Worm (Caenorhabditis elegans) whole organism, early embryonic: ENCODE measurements around the gene gcst-1.

Experiments used
- B0310.2 ChIP-seq: sonication (generic microtip); optimal IDR thresholded peaks from 2 replicates; lab custom pipeline; 2016; ENCODE audit warnings: mild to moderate bottlenecking, missing genetic modification characterization, missing compliant biosample characterization
- F13C5.2 ChIP-seq: sonication (generic microtip); optimal IDR thresholded peaks from 2 replicates; lab custom pipeline; 2017; ENCODE audit warnings: mild to moderate bottlenecking, missing genetic modification characterization, inconsistent platforms, missing compliant biosample characterization
- aly-1 ChIP-seq: sonication (generic microtip); optimal IDR thresholded peaks from 2 replicates; lab custom pipeline; 2016; ENCODE audit warnings: missing genetic modification characterization, missing compliant biosample characterization
- ama-1 ChIP-seq: fragments of 150-350 bp; optimal IDR thresholded peaks from 2 replicates; lab custom pipeline; 2014
- ceh-13 ChIP-seq: fragments of 200-800 bp; sonication (Bioruptor generic); optimal IDR thresholded peaks from 2 replicates; lab custom pipeline; 2018; ENCODE audit warnings: mild to moderate bottlenecking, missing genetic modification characterization, missing compliant biosample characterization
- ceh-36 ChIP-seq: sonication (generic microtip); optimal IDR thresholded peaks from 2 replicates; lab custom pipeline; 2016; ENCODE audit warnings: missing genetic modification characterization, inconsistent platforms, missing compliant biosample characterization
- ets-7 ChIP-seq: sonication (generic microtip); optimal IDR thresholded peaks from 2 replicates; lab custom pipeline; 2016; ENCODE audit warnings: missing genotype, missing genetic modification characterization, missing compliant biosample characterization
- flt-1 ChIP-seq: fragments of 200-800 bp; sonication (Bioruptor generic); IDR thresholded peaks from 2 replicates; pipeline ENCODE4 v1.3.6; 2022; ENCODE audit warnings: missing genetic modification characterization, missing compliant biosample characterization
- hmbx-1 ChIP-seq: sonication (generic microtip); optimal IDR thresholded peaks from 2 replicates; lab custom pipeline; 2016; ENCODE audit warnings: mild to moderate bottlenecking, missing genetic modification characterization, missing compliant biosample characterization
- hmg-4 ChIP-seq: fragments of 200-800 bp; sonication (Bioruptor generic); optimal IDR thresholded peaks from 2 replicates; lab custom pipeline; 2018; ENCODE audit warnings: mild to moderate bottlenecking, missing genetic modification characterization, missing compliant biosample characterization
- hnd-1 ChIP-seq: sonication (generic microtip); optimal IDR thresholded peaks from 2 replicates; lab custom pipeline; 2016; ENCODE audit warnings: missing genetic modification characterization, missing compliant biosample characterization
- pes-1 ChIP-seq: fragments of 200-800 bp; sonication (Bioruptor generic); IDR thresholded peaks from 2 replicates; pipeline ENCODE4 v1.3.6; 2022; ENCODE audit warnings: missing genetic modification reagents, missing genetic modification characterization, missing compliant biosample characterization
- scrt-1 ChIP-seq: fragments of 200-800 bp; sonication (Bioruptor generic); IDR thresholded peaks from 2 replicates; pipeline ENCODE4 v1.3.6; 2022; ENCODE audit warnings: missing genetic modification characterization, missing compliant biosample characterization
- sea-1 ChIP-seq: fragments of 200-800 bp; sonication (Bioruptor generic); conservative IDR thresholded peaks from 2 replicates; pipeline ENCODE4 v1.3.6; 2022; ENCODE audit warnings: missing genetic modification characterization, missing compliant biosample characterization
- tbx-11 ChIP-seq: fragments of 200-800 bp; sonication (Bioruptor generic); IDR thresholded peaks from 2 replicates; pipeline ENCODE4 v1.3.6; 2022; ENCODE audit warnings: missing genetic modification characterization, missing compliant biosample characterization
- tbx-37 ChIP-seq: fragments of 200-800 bp; sonication (Bioruptor generic); conservative IDR thresholded peaks from 2 replicates; pipeline ENCODE4 v1.3.6; 2022; ENCODE audit warnings: missing genetic modification reagents, missing genetic modification characterization, missing compliant biosample characterization
- tra-4 ChIP-seq: sonication (generic microtip); optimal IDR thresholded peaks from 2 replicates; lab custom pipeline; 2017; ENCODE audit warnings: missing genetic modification characterization, missing compliant biosample characterization

Gene gcst-1

ce11 chrV:5697581-5697980 lies 15.1 kb upstream of the gcst-1 start:
- TF ChIP-seq aly-1 (tag; lab: Kevin White, UChicago) = no peak
- TF ChIP-seq tbx-11 (GFP tag; lab: Robert Waterston, UW) = no peak
- no peak for TF ChIP-seq tra-4
- no peak for TF ChIP-seq tbx-37 (GFP tag; lab: Robert Waterston, UW)
- no peak for TF ChIP-seq scrt-1 (GFP tag; lab: Robert Waterston, UW)
- no peak for TF ChIP-seq hmbx-1
- no peak for TF ChIP-seq ets-7 (tag; lab: Kevin White, UChicago)
- TF ChIP-seq flt-1 (GFP tag; lab: Robert Waterston, UW) = no peak
- no peak for TF ChIP-seq ceh-36 (tag; lab: Kevin White, UChicago)
- no peak for TF ChIP-seq hnd-1 (tag; lab: Kevin White, UChicago)

- TF ChIP-seq flt-1 (GFP tag; lab: Robert Waterston, UW) (no peak), sea-1 (GFP tag; lab: Robert Waterston, UW) (no peak), ceh-13 (GFP tag; lab: Kevin White, UChicago) (no peak), tbx-11 (GFP tag; lab: Robert Waterston, UW) (no peak)
These were observed 12.8 kb upstream of the gcst-1 start, which contains the start of gene clec-1 for ce11 chrV:5699835-5700441. clec-1 (plus strand) TSS chrV:5700154.

ce11 chrV:5701106-5701505 lies 11.6 kb upstream of the gcst-1 start:
- TF ChIP-seq tbx-11 (GFP tag; lab: Robert Waterston, UW) (no peak), ets-7 (tag; lab: Kevin White, UChicago) (no peak), scrt-1 (GFP tag; lab: Robert Waterston, UW) (no peak), ama-1 (lab: Kevin White, UChicago) (no peak)

- TF ChIP-seq flt-1 (GFP tag; lab: Robert Waterston, UW) = no peak
- no peak for TF ChIP-seq tbx-11 (GFP tag; lab: Robert Waterston, UW)
- no peak for TF ChIP-seq hmg-4 (GFP tag; lab: Kevin White, UChicago)
- TF ChIP-seq sea-1 (GFP tag; lab: Robert Waterston, UW) = no peak
- no peak for TF ChIP-seq hmbx-1
- no peak for TF ChIP-seq scrt-1 (GFP tag; lab: Robert Waterston, UW)
- no peak for TF ChIP-seq B0310.2 (tag; lab: Kevin White, UChicago)
- no peak for TF ChIP-seq ets-7 (tag; lab: Kevin White, UChicago)
- TF ChIP-seq tbx-37 (GFP tag; lab: Robert Waterston, UW) = no peak
- TF ChIP-seq tra-4 = no peak
- TF ChIP-seq ceh-13 (GFP tag; lab: Kevin White, UChicago) = no peak
- TF ChIP-seq pes-1 (GFP tag; lab: Robert Waterston, UW) = no peak
- no peak for TF ChIP-seq hnd-1 (tag; lab: Kevin White, UChicago)
- no peak for TF ChIP-seq F13C5.2 (tag; lab: Kevin White, UChicago)
- no peak for TF ChIP-seq ama-1 (lab: Kevin White, UChicago)
These were observed 8.3 kb upstream of the gcst-1 start for ce11 chrV:5704467-5704866.

- TF ChIP-seq scrt-1 (GFP tag; lab: Robert Waterston, UW) (no peak), hnd-1 (tag; lab: Kevin White, UChicago) (no peak), ceh-13 (GFP tag; lab: Kevin White, UChicago) (no peak), sea-1 (GFP tag; lab: Robert Waterston, UW) (no peak), ets-7 (tag; lab: Kevin White, UChicago) (no peak), F13C5.2 (tag; lab: Kevin White, UChicago) (no peak), tbx-11 (GFP tag; lab: Robert Waterston, UW) (no peak), tbx-37 (GFP tag; lab: Robert Waterston, UW) (no peak), B0310.2 (tag; lab: Kevin White, UChicago) (no peak)
These were observed 7.2 kb upstream of the gcst-1 start, which contains the start of gene peli-1 for ce11 chrV:5705510-5705909. peli-1 (plus strand) TSS chrV:5705810.

ce11 chrV:5708331-5708730 lies 4.4 kb upstream of the gcst-1 start:
- TF ChIP-seq ets-7 (tag; lab: Kevin White, UChicago) (no peak), aly-1 (tag; lab: Kevin White, UChicago) (no peak), hnd-1 (tag; lab: Kevin White, UChicago) (no peak)

ce11 chrV:5712189-5712588 lies 539 bp upstream of the gcst-1 start:
- TF ChIP-seq B0310.2 (tag; lab: Kevin White, UChicago) = no peak
- no peak for TF ChIP-seq ceh-36 (tag; lab: Kevin White, UChicago)
- no peak for TF ChIP-seq hnd-1 (tag; lab: Kevin White, UChicago)
- no peak for TF ChIP-seq ama-1 (lab: Kevin White, UChicago)

ce11 chrV:5713510-5713909 lies 782 bp downstream of the gcst-1 start:
- TF ChIP-seq sea-1 (GFP tag; lab: Robert Waterston, UW) = no peak

ce11 chrV:5716508-5716907 lies 3.8 kb downstream of the gcst-1 start, which contains the start of gene K09H11.9:
K09H11.9 (minus strand) TSS chrV:5716608.
- TF ChIP-seq B0310.2 (tag; lab: Kevin White, UChicago) = no peak
- no peak for TF ChIP-seq aly-1 (tag; lab: Kevin White, UChicago)
- TF ChIP-seq sea-1 (GFP tag; lab: Robert Waterston, UW) = no peak
- TF ChIP-seq flt-1 (GFP tag; lab: Robert Waterston, UW) = no peak
- TF ChIP-seq hmg-4 (GFP tag; lab: Kevin White, UChicago) = no peak
- no peak for TF ChIP-seq tbx-11 (GFP tag; lab: Robert Waterston, UW)
- no peak for TF ChIP-seq hmbx-1
- TF ChIP-seq scrt-1 (GFP tag; lab: Robert Waterston, UW) = no peak
- TF ChIP-seq F13C5.2 (tag; lab: Kevin White, UChicago) = no peak
- no peak for TF ChIP-seq tbx-37 (GFP tag; lab: Robert Waterston, UW)
- no peak for TF ChIP-seq ets-7 (tag; lab: Kevin White, UChicago)
- TF ChIP-seq ama-1 (lab: Kevin White, UChicago) = no peak
- no peak for TF ChIP-seq pes-1 (GFP tag; lab: Robert Waterston, UW)
- TF ChIP-seq ceh-13 (GFP tag; lab: Kevin White, UChicago) = no peak
- no peak for TF ChIP-seq ceh-36 (tag; lab: Kevin White, UChicago)
- no peak for TF ChIP-seq hnd-1 (tag; lab: Kevin White, UChicago)
